Worm (Caenorhabditis elegans) whole organism, L4 larva: ENCODE measurements around the gene F36F12.3.
A peak's percentile ranks its signal among the peaks of the same experiment; 100 is the strongest.

ENCODE experiments used
- F26F4.8 ChIP-seq: fragments of 200-800 bp; sonication (Bioruptor generic); conservative IDR thresholded peaks from 2 replicates; pipeline ENCODE4 v1.3.6; 2022; ENCODE audit warnings: missing genetic modification characterization, missing compliant biosample characterization
- F49E8.2 ChIP-seq: sonication (generic microtip); optimal IDR thresholded peaks from 2 replicates; lab custom pipeline; 2016; ENCODE audit warnings: missing compliant biosample characterization, mild to moderate bottlenecking, missing genetic modification characterization, borderline replicate concordance
- T26A8.4 ChIP-seq: fragments of 200-800 bp; sonication (Bioruptor generic); IDR thresholded peaks from 2 replicates; pipeline ENCODE4 v1.3.6; 2022; ENCODE audit warnings: missing genetic modification characterization, missing compliant biosample characterization
- ZK337.2 ChIP-seq: fragments of 200-800 bp; sonication (Bioruptor generic); IDR thresholded peaks from 2 replicates; pipeline ENCODE4 v1.3.6; 2022; ENCODE audit warnings: missing genetic modification reagents, missing genetic modification characterization, missing compliant biosample characterization
- ceh-20 ChIP-seq: fragments of 200-800 bp; sonication (Bioruptor generic); IDR thresholded peaks from 2 replicates; pipeline ENCODE4 v1.3.6; 2022; ENCODE audit warnings: missing genetic modification reagents, missing genetic modification characterization, missing compliant biosample characterization
- ceh-28 ChIP-seq: fragments of 150-350 bp; optimal IDR thresholded peaks from 2 replicates; lab custom pipeline; 2014; ENCODE audit warnings: missing biosample characterization, missing genetic modification reagents, missing genetic modification characterization
- ceh-44 ChIP-seq: fragments of 200-800 bp; sonication (Bioruptor generic); IDR thresholded peaks from 2 replicates; pipeline ENCODE4 v1.3.6; 2022; ENCODE audit warnings: missing genetic modification reagents, missing genetic modification characterization, missing compliant biosample characterization
- ceh-82 ChIP-seq: sonication (generic microtip); optimal IDR thresholded peaks from 2 replicates; lab custom pipeline; 2017; ENCODE audit warnings: missing biosample characterization, missing genetic modification characterization
- daf-16 ChIP-seq, 3 experiments: sonication (generic microtip); optimal IDR thresholded peaks; 2 replicates each; lab custom pipeline; 2016 to 2017; ENCODE audit warnings: missing genetic modification characterization in 3 of 3, missing genetic modification reagents in 3 of 3, mild to moderate bottlenecking in 2 of 3, missing compliant biosample characterization in 2 of 3, missing biosample characterization in 1 of 3, moderate library complexity in 1 of 3
- dmd-6 ChIP-seq: fragments of 200-800 bp; sonication (Bioruptor generic); IDR thresholded peaks from 2 replicates; pipeline ENCODE4 v1.3.6; 2022; ENCODE audit warnings: missing genetic modification reagents, missing genetic modification characterization, missing compliant biosample characterization
- dmd-8 ChIP-seq: fragments of 200-800 bp; sonication (Bioruptor generic); IDR thresholded peaks from 2 replicates; pipeline ENCODE4 v1.3.6; 2022; ENCODE audit warnings: missing genetic modification characterization, missing compliant biosample characterization
- dmd-9 ChIP-seq: fragments of 200-800 bp; sonication (Bioruptor generic); IDR thresholded peaks from 2 replicates; pipeline ENCODE4 v1.3.6; 2022; ENCODE audit warnings: missing genetic modification reagents, missing genetic modification characterization, missing compliant biosample characterization
- dpl-1 ChIP-seq: fragments of 150-350 bp; optimal IDR thresholded peaks from 2 replicates; lab custom pipeline; 2014; ENCODE audit warnings: missing biosample characterization, missing genetic modification reagents, missing genetic modification characterization
- duxl-1 ChIP-seq: sonication (generic microtip); optimal IDR thresholded peaks from 2 replicates; lab custom pipeline; 2016; ENCODE audit warnings: mild to moderate bottlenecking, missing genetic modification characterization, moderate library complexity, missing compliant biosample characterization; ENCODE audit not compliant: poor library complexity
- dve-1 ChIP-seq: sonication (generic microtip); optimal IDR thresholded peaks from 2 replicates; lab custom pipeline; 2017; ENCODE audit warnings: antibody characterized with exemption, mild to moderate bottlenecking, missing genetic modification characterization, missing compliant biosample characterization; ENCODE audit not compliant: insufficient read depth
- egl-43 ChIP-seq: fragments of 200-800 bp; sonication (Bioruptor generic); IDR thresholded peaks from 2 replicates; pipeline ENCODE4 v1.3.6; 2022; ENCODE audit warnings: missing genetic modification reagents, missing genetic modification characterization, missing compliant biosample characterization
- hif-1 ChIP-seq, 2 experiments: sonication (generic microtip); optimal IDR thresholded peaks; 2 replicates each; lab custom pipeline; 2016 to 2017; ENCODE audit warnings: missing compliant biosample characterization in 2 of 2, missing genetic modification characterization in 2 of 2, missing genetic modification reagents in 2 of 2, missing genotype in 2 of 2, mild to moderate bottlenecking in 1 of 2
- hlh-11 ChIP-seq: fragments of 200-800 bp; sonication (Bioruptor generic); optimal IDR thresholded peaks from 2 replicates; lab custom pipeline; 2018; ENCODE audit warnings: mild to moderate bottlenecking, missing genetic modification characterization, missing compliant biosample characterization
- lin-1 ChIP-seq: fragments of 200-800 bp; sonication (Bioruptor generic); IDR thresholded peaks from 2 replicates; pipeline ENCODE4 v1.3.6; 2022; ENCODE audit warnings: missing genetic modification reagents, missing genetic modification characterization, missing compliant biosample characterization
- lin-13 ChIP-seq: fragments of 150-350 bp; optimal IDR thresholded peaks from 2 replicates; lab custom pipeline; 2014; ENCODE audit warnings: missing biosample characterization, missing genetic modification reagents, missing genetic modification characterization
- lin-38 ChIP-seq: fragments of 200-800 bp; sonication (Bioruptor generic); IDR thresholded peaks from 2 replicates; pipeline ENCODE4 v1.3.6; 2022; ENCODE audit warnings: missing genetic modification reagents, missing genetic modification characterization, missing compliant biosample characterization
- lsy-2 ChIP-seq, 2 experiments: fragments of 150-350 bp in 1 of 2; sonication (generic microtip) in 1 of 2; optimal IDR thresholded peaks; 2 replicates each; lab custom pipeline; 2014 to 2017; ENCODE audit warnings: missing biosample characterization in 2 of 2, missing genetic modification characterization in 2 of 2
- madf-5 ChIP-seq, 2 experiments: fragments of 200-800 bp; sonication (Bioruptor generic); IDR thresholded peaks; 2 replicates each; pipeline ENCODE4 v1.3.6; 2022; ENCODE audit warnings: missing compliant biosample characterization in 2 of 2, missing genetic modification characterization in 2 of 2
- madf-9 ChIP-seq: fragments of 200-800 bp; sonication (Bioruptor generic); conservative IDR thresholded peaks from 2 replicates; pipeline ENCODE4 v1.3.6; 2022; ENCODE audit warnings: missing genetic modification reagents, missing genetic modification characterization, missing compliant biosample characterization
- mdt-29 ChIP-seq: fragments of 200-800 bp; sonication (Bioruptor generic); IDR thresholded peaks from 2 replicates; pipeline ENCODE4 v1.3.6; 2022; ENCODE audit warnings: missing genetic modification reagents, missing genetic modification characterization, missing compliant biosample characterization
- mep-1 ChIP-seq: fragments of 150-350 bp; sonication (generic microtip); optimal IDR thresholded peaks from 3 replicates; lab custom pipeline; 2014; ENCODE audit warnings: missing biosample characterization, missing genetic modification characterization
- mes-2 ChIP-seq: sonication (generic microtip); optimal IDR thresholded peaks from 2 replicates; lab custom pipeline; 2016; ENCODE audit warnings: missing genotype, mild to moderate bottlenecking, missing genetic modification characterization, missing compliant biosample characterization; ENCODE audit not compliant: poor library complexity, severe bottlenecking
- nhr-237 ChIP-seq: sonication (generic microtip); optimal IDR thresholded peaks from 2 replicates; lab custom pipeline; 2017; ENCODE audit warnings: missing biosample characterization, missing genetic modification characterization
- nhr-28 ChIP-seq: fragments of 150-350 bp; optimal IDR thresholded peaks from 2 replicates; lab custom pipeline; 2014; ENCODE audit warnings: missing biosample characterization, missing genetic modification characterization
- nhr-41 ChIP-seq: fragments of 200-800 bp; sonication (Bioruptor generic); IDR thresholded peaks from 2 replicates; pipeline ENCODE4 v1.3.6; 2022; ENCODE audit warnings: missing genetic modification reagents, missing genetic modification characterization, missing compliant biosample characterization
- pqm-1 ChIP-seq: sonication (generic microtip); optimal IDR thresholded peaks from 2 replicates; lab custom pipeline; 2017; ENCODE audit warnings: missing biosample characterization, missing genetic modification characterization
- rbr-2 ChIP-seq: sonication (generic microtip); optimal IDR thresholded peaks from 2 replicates; lab custom pipeline; 2016; ENCODE audit warnings: missing genotype, missing genetic modification characterization, missing compliant biosample characterization
- saeg-2 ChIP-seq: fragments of 200-800 bp; sonication (Bioruptor generic); IDR thresholded peaks from 2 replicates; pipeline ENCODE4 v1.3.6; 2022; ENCODE audit warnings: missing genetic modification reagents, missing genetic modification characterization, missing compliant biosample characterization
- unc-130 ChIP-seq: sonication (generic microtip); optimal IDR thresholded peaks from 2 replicates; lab custom pipeline; 2016; ENCODE audit warnings: missing genetic modification reagents, missing genetic modification characterization, missing compliant biosample characterization
- unc-39 ChIP-seq: sonication (generic microtip); optimal IDR thresholded peaks from 2 replicates; lab custom pipeline; 2017; ENCODE audit warnings: missing biosample characterization, missing genetic modification characterization
- unc-62 ChIP-seq, 3 experiments: fragments of 150-350 bp in 1 of 3; sonication (generic microtip); optimal IDR thresholded peaks in 2 of 3; peaks in 1 of 3; 1 replicate in 1 of 3; 2 replicates in 2 of 3; lab custom pipeline; 2014 to 2017; ENCODE audit warnings: missing biosample characterization in 3 of 3, missing genetic modification characterization in 3 of 3, missing genetic modification reagents in 3 of 3, missing genotype in 1 of 3
- zfp-3 ChIP-seq: fragments of 200-800 bp; sonication (Bioruptor generic); conservative IDR thresholded peaks from 2 replicates; pipeline ENCODE4 v1.3.6; 2022; ENCODE audit warnings: missing genetic modification reagents, missing genetic modification characterization, missing compliant biosample characterization

Gene F36F12.3

ce11 chrV:2126554-2126953, 41.0 kb downstream of the F36F12.3 start:
- peak; percentile 7 for TF ChIP-seq nhr-28 (tag; lab: Kevin White, UChicago)
- no peak for TF ChIP-seq ceh-82 (tag; lab: Kevin White, UChicago)
- TF ChIP-seq zfp-3 (GFP tag; lab: Robert Waterston, UW), result no peak
- no peak for TF ChIP-seq daf-16 (GFP tag; optimal IDR thresholded peaks at IDR 0.05; lab: Kevin White, UChicago)
- peak; percentile 82 for TF ChIP-seq daf-16 (tag; optimal IDR thresholded peaks at IDR 0.05; lab: Kevin White, UChicago)
- no peak for TF ChIP-seq saeg-2 (GFP tag; lab: Robert Waterston, UW)
- no peak for TF ChIP-seq F26F4.8 (GFP tag; lab: Robert Waterston, UW)
- peak; percentile 19; the same call in 1 of the 2 replicates for TF ChIP-seq dmd-6 (GFP tag; lab: Robert Waterston, UW)
- TF ChIP-seq unc-39 (tag; lab: Kevin White, UChicago), result no peak
- TF ChIP-seq mdt-29, result no peak
- peak; percentile 13 for TF ChIP-seq ceh-28
- TF ChIP-seq lin-13 (GFP tag; lab: Kevin White, UChicago), result no peak
- TF ChIP-seq ceh-44, result no peak
- 0 out of 2 replicates have a peak, but pooled peaks have one; percentile 13 for TF ChIP-seq lin-1 (GFP tag; lab: Robert Waterston, UW)
- TF ChIP-seq nhr-41, result no peak

ce11 chrV:2126996-2127585, 41.5 kb downstream of the F36F12.3 start, which contains the start of gene ldp-1:
Gene ldp-1, plus strand, starts transcription at chrV:2127535.
- peak; percentile 48 for TF ChIP-seq dmd-6 (GFP tag; lab: Robert Waterston, UW)
- no peak for TF ChIP-seq madf-5 (GFP tag; IDR thresholded peaks at IDR 0.05; lab: Robert Waterston, UW)
- peak in 1 of 2 experiments; percentile 88 for TF ChIP-seq unc-62 (GFP tag; optimal IDR thresholded peaks at IDR 0.05 in 1 of 2; lab: Kevin White, UChicago)
- TF ChIP-seq unc-62 (tag; optimal IDR thresholded peaks at IDR 0.05; lab: Kevin White, UChicago), result no peak
- TF ChIP-seq dmd-9 (GFP tag; lab: Robert Waterston, UW), result peak; percentile 78
- no peak for TF ChIP-seq egl-43 (GFP tag; lab: Robert Waterston, UW)
- TF ChIP-seq mep-1, result peak; percentile 10
- TF ChIP-seq duxl-1 (tag; lab: Kevin White, UChicago), result peak; percentile 58
- TF ChIP-seq pqm-1 (tag; lab: Kevin White, UChicago), result no peak
- TF ChIP-seq lin-38, result peak; percentile 64
- peak; percentile 78 for TF ChIP-seq ZK337.2
- peak; percentile 34 for TF ChIP-seq hlh-11
- TF ChIP-seq hif-1 (tag; optimal IDR thresholded peaks at IDR 0.05; lab: Kevin White, UChicago), result peak in 1 of 2 experiments; percentile 78
- peak; percentile 13 for TF ChIP-seq rbr-2 (tag; lab: Kevin White, UChicago)
- no peak for TF ChIP-seq nhr-41
- peak; percentile 31 for TF ChIP-seq unc-130 (GFP tag; lab: Kevin White, UChicago)
- no peak for TF ChIP-seq dmd-8 (GFP tag; lab: Robert Waterston, UW)
- 0 out of 2 replicates have a peak, but pooled peaks have one; percentile 25 for TF ChIP-seq zfp-3 (GFP tag; lab: Robert Waterston, UW)
- TF ChIP-seq T26A8.4, result peak; percentile 56; the same call in 1 of the 2 replicates
- 0 out of 2 replicates have a peak, but pooled peaks have one; percentile 26 for TF ChIP-seq madf-9 (GFP tag; lab: Robert Waterston, UW)
- TF ChIP-seq lsy-2 (tag; optimal IDR thresholded peaks at IDR 0.05; lab: Kevin White, UChicago), result peak in 1 of 2 experiments; percentile 73
- no peak; the same call in 1 of the 2 replicates for TF ChIP-seq ceh-20 (GFP tag; lab: Robert Waterston, UW)
- peak; percentile 97 for TF ChIP-seq mes-2 (tag; lab: Kevin White, UChicago)
- peak; percentile 94 for TF ChIP-seq dpl-1 (GFP tag; lab: Kevin White, UChicago)
- peak; percentile 25 for TF ChIP-seq F49E8.2 (tag; lab: Kevin White, UChicago)
- TF ChIP-seq nhr-237 (tag; lab: Kevin White, UChicago), result no peak
- TF ChIP-seq ceh-28, result no peak
- TF ChIP-seq dve-1 (tag; lab: Kevin White, UChicago), result peak; percentile 20
- TF ChIP-seq nhr-28 (tag; lab: Kevin White, UChicago), result peak; percentile 7
- TF ChIP-seq, all 104 proteins: peak for 20
